Worm (Caenorhabditis elegans) whole organism, early embryonic: Measurements from ENCODE around the gene fbxa-47.

Source experiments
- B0310.2 ChIP-seq: sonication (generic microtip); optimal IDR thresholded peaks from 2 replicates; lab custom pipeline; 2016; ENCODE audit warnings: mild to moderate bottlenecking, missing genetic modification characterization, missing compliant biosample characterization
- F13C5.2 ChIP-seq: sonication (generic microtip); optimal IDR thresholded peaks from 2 replicates; lab custom pipeline; 2017; ENCODE audit warnings: mild to moderate bottlenecking, missing genetic modification characterization, inconsistent platforms, missing compliant biosample characterization
- aly-1 ChIP-seq: sonication (generic microtip); optimal IDR thresholded peaks from 2 replicates; lab custom pipeline; 2016; ENCODE audit warnings: missing genetic modification characterization, missing compliant biosample characterization
- ama-1 ChIP-seq: fragments of 150-350 bp; optimal IDR thresholded peaks from 2 replicates; lab custom pipeline; 2014
- ceh-13 ChIP-seq: fragments of 200-800 bp; sonication (Bioruptor generic); optimal IDR thresholded peaks from 2 replicates; lab custom pipeline; 2018; ENCODE audit warnings: mild to moderate bottlenecking, missing genetic modification characterization, missing compliant biosample characterization
- ceh-36 ChIP-seq: sonication (generic microtip); optimal IDR thresholded peaks from 2 replicates; lab custom pipeline; 2016; ENCODE audit warnings: missing genetic modification characterization, inconsistent platforms, missing compliant biosample characterization
- ets-7 ChIP-seq: sonication (generic microtip); optimal IDR thresholded peaks from 2 replicates; lab custom pipeline; 2016; ENCODE audit warnings: missing genotype, missing genetic modification characterization, missing compliant biosample characterization
- flt-1 ChIP-seq: fragments of 200-800 bp; sonication (Bioruptor generic); IDR thresholded peaks from 2 replicates; pipeline ENCODE4 v1.3.6; 2022; ENCODE audit warnings: missing genetic modification characterization, missing compliant biosample characterization
- hmbx-1 ChIP-seq: sonication (generic microtip); optimal IDR thresholded peaks from 2 replicates; lab custom pipeline; 2016; ENCODE audit warnings: mild to moderate bottlenecking, missing genetic modification characterization, missing compliant biosample characterization
- hmg-4 ChIP-seq: fragments of 200-800 bp; sonication (Bioruptor generic); optimal IDR thresholded peaks from 2 replicates; lab custom pipeline; 2018; ENCODE audit warnings: mild to moderate bottlenecking, missing genetic modification characterization, missing compliant biosample characterization
- hnd-1 ChIP-seq: sonication (generic microtip); optimal IDR thresholded peaks from 2 replicates; lab custom pipeline; 2016; ENCODE audit warnings: missing genetic modification characterization, missing compliant biosample characterization
- pes-1 ChIP-seq: fragments of 200-800 bp; sonication (Bioruptor generic); IDR thresholded peaks from 2 replicates; pipeline ENCODE4 v1.3.6; 2022; ENCODE audit warnings: missing genetic modification reagents, missing genetic modification characterization, missing compliant biosample characterization
- scrt-1 ChIP-seq: fragments of 200-800 bp; sonication (Bioruptor generic); IDR thresholded peaks from 2 replicates; pipeline ENCODE4 v1.3.6; 2022; ENCODE audit warnings: missing genetic modification characterization, missing compliant biosample characterization
- sea-1 ChIP-seq: fragments of 200-800 bp; sonication (Bioruptor generic); conservative IDR thresholded peaks from 2 replicates; pipeline ENCODE4 v1.3.6; 2022; ENCODE audit warnings: missing genetic modification characterization, missing compliant biosample characterization
- tbx-11 ChIP-seq: fragments of 200-800 bp; sonication (Bioruptor generic); IDR thresholded peaks from 2 replicates; pipeline ENCODE4 v1.3.6; 2022; ENCODE audit warnings: missing genetic modification characterization, missing compliant biosample characterization
- tbx-37 ChIP-seq: fragments of 200-800 bp; sonication (Bioruptor generic); conservative IDR thresholded peaks from 2 replicates; pipeline ENCODE4 v1.3.6; 2022; ENCODE audit warnings: missing genetic modification reagents, missing genetic modification characterization, missing compliant biosample characterization
- tra-4 ChIP-seq: sonication (generic microtip); optimal IDR thresholded peaks from 2 replicates; lab custom pipeline; 2017; ENCODE audit warnings: missing genetic modification characterization, missing compliant biosample characterization

Gene fbxa-47

DNA sequence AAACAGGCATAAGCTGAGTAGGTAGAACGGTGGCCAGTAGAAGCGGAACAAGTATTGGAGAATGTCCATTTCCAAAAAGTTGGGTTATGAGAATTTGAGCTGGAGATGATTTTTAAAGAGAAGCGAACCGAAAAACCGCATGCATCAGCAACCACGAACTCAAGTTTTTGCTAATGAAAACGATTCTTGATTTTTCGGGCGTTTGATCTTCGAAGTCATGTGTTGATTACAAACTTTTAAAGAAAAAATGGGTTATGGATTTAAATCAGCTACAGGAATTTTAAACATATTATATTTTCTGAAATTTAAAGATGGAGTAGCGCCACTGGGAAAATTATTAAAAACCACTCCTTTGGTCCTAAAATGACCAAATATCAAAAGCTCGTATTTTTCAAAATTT lies 8.3 kb downstream of the fbxa-47 start, which contains the start of gene srd-65:
TSS of gene srd-65 (minus strand) at position 101 of the 400 bp plus-strand sequence.
- TF ChIP-seq tbx-11 (GFP tag; lab: Robert Waterston, UW) = no peak
- no peak for TF ChIP-seq ama-1 (lab: Kevin White, UChicago)
- TF ChIP-seq hmbx-1 (tag; lab: Kevin White, UChicago) = no peak
- TF ChIP-seq hnd-1 (tag; lab: Kevin White, UChicago) = no peak
- TF ChIP-seq hmg-4 (GFP tag; lab: Kevin White, UChicago) = no peak
- no peak for TF ChIP-seq tbx-37
- no peak for TF ChIP-seq ceh-36 (tag; lab: Kevin White, UChicago)

ce11 chrIII:2219408-2219807 lies 12.9 kb downstream of the fbxa-47 start, which contains the start of gene fbxa-12:
Gene fbxa-12 (plus strand): TSS chrIII:2219708.
- TF ChIP-seq ceh-36 (tag; lab: Kevin White, UChicago) (no peak), F13C5.2 (tag; lab: Kevin White, UChicago) (no peak), ceh-13 (GFP tag; lab: Kevin White, UChicago) (no peak), ama-1 (lab: Kevin White, UChicago) (no peak), hmbx-1 (tag; lab: Kevin White, UChicago) (no peak), hmg-4 (GFP tag; lab: Kevin White, UChicago) (no peak), tbx-37 (no peak)

DNA sequence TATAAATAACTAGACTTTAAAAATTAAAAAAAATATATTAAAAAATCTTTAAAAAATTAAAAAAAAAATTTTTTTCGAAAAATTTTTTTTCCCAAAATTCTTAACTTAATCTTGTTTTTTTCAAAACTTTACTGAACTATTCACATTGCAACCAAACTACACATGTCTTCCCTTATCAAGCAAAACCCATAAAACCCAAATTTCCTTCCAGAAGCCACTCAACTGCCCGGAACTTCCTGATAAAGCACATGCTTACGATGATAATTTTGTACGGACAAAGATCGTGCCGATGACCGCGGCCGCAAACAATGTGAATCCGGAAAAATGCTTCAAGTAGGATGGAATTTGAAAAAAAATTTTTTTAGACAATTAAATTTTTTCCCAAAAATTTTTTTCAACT lies 19.9 kb downstream of the fbxa-47 start:
- TF ChIP-seq F13C5.2 (tag; lab: Kevin White, UChicago) (no peak), pes-1 (GFP tag; lab: Robert Waterston, UW) (no peak), flt-1 (GFP tag; lab: Robert Waterston, UW) (no peak), ceh-36 (tag; lab: Kevin White, UChicago) (no peak), B0310.2 (tag; lab: Kevin White, UChicago) (no peak), ama-1 (lab: Kevin White, UChicago) (no peak), sea-1 (GFP tag; lab: Robert Waterston, UW) (no peak), tra-4 (tag; lab: Kevin White, UChicago) (no peak), hmg-4 (GFP tag; lab: Kevin White, UChicago) (no peak), hmbx-1 (tag; lab: Kevin White, UChicago) (no peak), hnd-1 (tag; lab: Kevin White, UChicago) (no peak), aly-1 (no peak), tbx-11 (GFP tag; lab: Robert Waterston, UW) (no peak), scrt-1 (GFP tag; lab: Robert Waterston, UW) (no peak), ceh-13 (GFP tag; lab: Kevin White, UChicago) (no peak)

DNA sequence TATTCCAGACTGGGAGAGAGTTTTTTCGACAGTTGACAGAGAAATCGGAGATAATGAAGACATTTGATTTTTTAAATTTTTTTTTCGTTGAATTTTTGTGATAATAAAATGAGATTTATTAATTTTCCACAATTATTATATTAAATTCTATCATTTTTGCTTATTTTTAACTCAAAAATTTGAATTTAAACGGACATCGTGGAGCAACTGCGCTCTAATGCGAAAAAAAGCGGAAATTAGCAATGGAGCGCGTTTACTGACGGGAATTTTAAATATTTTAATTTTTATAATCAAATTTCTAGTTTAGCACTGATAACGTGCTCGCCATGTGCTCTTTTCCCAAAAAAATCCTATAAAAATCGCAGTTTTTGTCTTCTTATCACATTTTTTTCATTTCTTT lies 21.1 kb downstream of the fbxa-47 start, which contains the start of gene C39B5.14:
TSS of gene C39B5.14 (plus strand) at position 301 of the 400 bp plus-strand sequence.
- TF ChIP-seq pes-1 (GFP tag; lab: Robert Waterston, UW) = no peak
- no peak for TF ChIP-seq hmbx-1 (tag; lab: Kevin White, UChicago)
- TF ChIP-seq ets-7 (tag; lab: Kevin White, UChicago) = no peak
- TF ChIP-seq tbx-37 = no peak
- TF ChIP-seq aly-1 = no peak
- no peak for TF ChIP-seq ama-1 (lab: Kevin White, UChicago)
- TF ChIP-seq B0310.2 (tag; lab: Kevin White, UChicago) = no peak
- TF ChIP-seq tra-4 (tag; lab: Kevin White, UChicago) = no peak
- no peak for TF ChIP-seq ceh-36 (tag; lab: Kevin White, UChicago)
- no peak for TF ChIP-seq hnd-1 (tag; lab: Kevin White, UChicago)
- TF ChIP-seq scrt-1 (GFP tag; lab: Robert Waterston, UW) = no peak
- TF ChIP-seq hmg-4 (GFP tag; lab: Kevin White, UChicago) = no peak
- no peak for TF ChIP-seq flt-1 (GFP tag; lab: Robert Waterston, UW)
- TF ChIP-seq F13C5.2 (tag; lab: Kevin White, UChicago) = no peak
- TF ChIP-seq sea-1 (GFP tag; lab: Robert Waterston, UW) = no peak
- no peak for TF ChIP-seq ceh-13 (GFP tag; lab: Kevin White, UChicago)
- TF ChIP-seq tbx-11 (GFP tag; lab: Robert Waterston, UW) = no peak

ce11 chrIII:2210601-2211000 lies 21.7 kb downstream of the fbxa-47 start:
- TF ChIP-seq hmbx-1 (tag; lab: Kevin White, UChicago) (no peak), tra-4 (tag; lab: Kevin White, UChicago) (no peak), ceh-36 (tag; lab: Kevin White, UChicago) (no peak), scrt-1 (GFP tag; lab: Robert Waterston, UW) (no peak), flt-1 (GFP tag; lab: Robert Waterston, UW) (no peak), F13C5.2 (tag; lab: Kevin White, UChicago) (no peak), hnd-1 (tag; lab: Kevin White, UChicago) (no peak), pes-1 (GFP tag; lab: Robert Waterston, UW) (no peak)

DNA sequence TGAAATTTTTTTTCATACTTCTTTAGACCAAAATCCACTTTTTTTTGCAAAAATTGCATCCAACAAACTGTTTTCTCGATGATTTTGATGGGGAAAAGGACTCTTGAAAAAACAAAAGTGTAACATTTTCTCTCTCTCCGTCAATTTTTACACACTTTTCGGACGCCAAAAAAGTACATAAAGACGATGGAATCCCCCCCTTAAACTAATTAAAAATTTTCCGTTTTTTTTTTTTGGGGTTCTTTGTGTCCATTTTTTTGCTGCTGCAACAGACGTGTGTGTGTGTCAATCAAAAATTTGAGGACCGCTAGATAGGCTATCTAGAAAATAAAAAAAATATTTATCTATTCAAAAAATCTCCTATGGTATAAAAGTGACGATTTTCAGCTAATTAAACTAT lies 24.4 kb downstream of the fbxa-47 start, which contains the start of gene C39B5.5:
TSS of gene C39B5.5 (plus strand) at position 301 of the 400 bp plus-strand sequence.
- TF ChIP-seq aly-1 = no peak

DNA sequence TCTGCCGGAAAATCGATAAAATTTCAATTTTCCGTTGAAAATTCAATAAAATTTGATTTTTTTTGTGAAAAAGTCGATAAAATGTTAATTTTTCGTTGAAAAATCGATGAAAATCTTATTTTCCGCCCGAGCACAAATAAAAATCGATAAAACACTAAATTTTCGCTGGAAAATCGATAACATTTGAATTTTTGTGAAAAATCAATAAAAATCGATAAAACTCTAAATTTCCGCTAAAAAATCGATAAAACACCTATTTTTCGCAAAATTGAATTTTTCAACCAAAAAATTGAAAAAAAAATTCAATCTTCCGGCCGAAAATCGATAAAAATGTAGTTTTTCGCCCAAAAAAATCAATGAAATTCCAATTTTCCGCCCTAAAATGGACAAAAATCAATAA lies 27.1 kb downstream of the fbxa-47 start:
- TF ChIP-seq hmg-4 (GFP tag; lab: Kevin White, UChicago) (no peak), pes-1 (GFP tag; lab: Robert Waterston, UW) (no peak), ets-7 (tag; lab: Kevin White, UChicago) (no peak), aly-1 (no peak), B0310.2 (tag; lab: Kevin White, UChicago) (no peak), scrt-1 (GFP tag; lab: Robert Waterston, UW) (no peak), hmbx-1 (tag; lab: Kevin White, UChicago) (no peak), ceh-36 (tag; lab: Kevin White, UChicago) (no peak)

DNA sequence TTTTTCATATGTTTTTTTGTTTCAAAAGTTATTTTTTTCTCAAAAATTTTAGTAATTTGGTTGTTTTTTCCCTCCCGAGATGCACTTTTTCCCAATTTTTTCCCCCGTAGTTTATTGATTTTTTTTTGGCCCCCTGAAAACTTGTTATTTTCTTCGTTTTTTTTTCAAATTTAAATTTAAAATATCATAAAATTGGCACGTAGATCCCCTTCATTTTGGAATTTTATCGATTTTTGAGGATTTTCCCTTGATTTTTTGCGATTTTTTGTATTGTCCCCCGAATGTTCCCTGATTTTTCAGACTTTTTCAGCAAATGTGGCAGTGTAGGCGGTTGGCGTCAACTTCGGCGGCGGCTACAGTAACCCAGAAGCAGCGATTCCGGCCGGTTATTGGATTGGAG lies 34.6 kb downstream of the fbxa-47 start, which contains the start of gene C39B5.6:
TSS of gene C39B5.6 (plus strand) at position 301 of the 400 bp plus-strand sequence.
- TF ChIP-seq pes-1 (GFP tag; lab: Robert Waterston, UW) = no peak
